Worm (Caenorhabditis elegans) whole organism, young adult: ENCODE results near the gene R09E10.6.
"Not testable (repeated sequence)": the region's sequence is repeated elsewhere in the genome, so short reads cannot be mapped to it uniquely, and the experiment has no call there.

Experiments
- B0261.1 ChIP-seq: sonication (generic microtip); optimal IDR thresholded peaks from 2 replicates; lab custom pipeline; 2016; ENCODE audit warnings: mild to moderate bottlenecking, missing genetic modification characterization, moderate library complexity, missing compliant biosample characterization
- B0336.3 ChIP-seq: fragments of 200-800 bp; sonication (Bioruptor generic); IDR thresholded peaks from 2 replicates; pipeline ENCODE4 v1.3.6; 2022; ENCODE audit warnings: missing genetic modification characterization, missing compliant biosample characterization
- C06A6.2 ChIP-seq: fragments of 200-800 bp; sonication (Bioruptor generic); conservative IDR thresholded peaks from 2 replicates; pipeline ENCODE4 v1.3.6; 2022; ENCODE audit warnings: missing genetic modification characterization, missing compliant biosample characterization
- D2030.7 ChIP-seq: fragments of 200-800 bp; sonication (Bioruptor generic); IDR thresholded peaks from 2 replicates; pipeline ENCODE4 v1.3.6; 2022; ENCODE audit warnings: missing genetic modification reagents, missing genetic modification characterization, missing compliant biosample characterization
- F33H1.4 ChIP-seq: fragments of 200-800 bp; sonication (Bioruptor generic); IDR thresholded peaks from 2 replicates; pipeline ENCODE4 v1.3.6; 2022; ENCODE audit warnings: missing genetic modification reagents, missing genetic modification characterization, missing compliant biosample characterization
- F37B4.10 ChIP-seq: fragments of 200-800 bp; sonication (Bioruptor generic); IDR thresholded peaks from 2 replicates; pipeline ENCODE4 v1.3.6; 2022; ENCODE audit warnings: missing genetic modification characterization, missing compliant biosample characterization
- K11D2.4 ChIP-seq: fragments of 200-800 bp; sonication (Bioruptor generic); IDR thresholded peaks from 2 replicates; pipeline ENCODE4 v1.3.6; 2022; ENCODE audit warnings: missing genetic modification reagents, missing genetic modification characterization, missing compliant biosample characterization
- K12H6.12 ChIP-seq: fragments of 200-800 bp; sonication (Bioruptor generic); optimal IDR thresholded peaks from 2 replicates; lab custom pipeline; 2018; ENCODE audit warnings: mild to moderate bottlenecking, missing genetic modification characterization, missing compliant biosample characterization
- Y95B8A.8 ChIP-seq: fragments of 200-800 bp; sonication (Bioruptor generic); IDR thresholded peaks from 2 replicates; pipeline ENCODE4 v1.3.6; 2022; ENCODE audit warnings: missing genetic modification reagents, missing genetic modification characterization, missing compliant biosample characterization
- aptf-3 ChIP-seq: fragments of 200-800 bp; sonication (Bioruptor generic); IDR thresholded peaks from 2 replicates; pipeline ENCODE4 v1.3.6; 2022; ENCODE audit warnings: missing genetic modification characterization, missing compliant biosample characterization
- atf-7 ChIP-seq: sonication (generic microtip); optimal IDR thresholded peaks from 2 replicates; lab custom pipeline; 2017; ENCODE audit warnings: mild to moderate bottlenecking, missing genetic modification characterization, missing compliant biosample characterization
- attf-5 ChIP-seq: fragments of 200-800 bp; sonication (Bioruptor generic); optimal IDR thresholded peaks from 2 replicates; lab custom pipeline; 2018; ENCODE audit warnings: mild to moderate bottlenecking, missing genetic modification characterization, missing compliant biosample characterization
- attf-6 ChIP-seq: fragments of 200-800 bp; sonication (Bioruptor generic); IDR thresholded peaks from 2 replicates; pipeline ENCODE4 v1.3.6; 2022; ENCODE audit warnings: missing genetic modification reagents, missing genetic modification characterization, missing compliant biosample characterization
- bed-1 ChIP-seq: fragments of 200-800 bp; sonication (Bioruptor generic); IDR thresholded peaks from 2 replicates; pipeline ENCODE4 v1.3.6; 2022; ENCODE audit warnings: missing genetic modification reagents, missing genetic modification characterization, missing compliant biosample characterization
- cebp-1 ChIP-seq, 2 experiments: fragments of 200-800 bp in 1 of 2; sonication (Bioruptor generic) in 1 of 2; sonication (generic microtip) in 1 of 2; IDR thresholded peaks in 1 of 2; optimal IDR thresholded peaks in 1 of 2; 2 replicates each; pipeline versions ENCODE4 v1.3.6 to Lab custom; 2017 to 2022; ENCODE audit warnings: missing compliant biosample characterization in 2 of 2, missing genetic modification characterization in 2 of 2, mild to moderate bottlenecking in 1 of 2, missing genetic modification reagents in 1 of 2, moderate library complexity in 1 of 2
- cebp-2 ChIP-seq: fragments of 200-800 bp; sonication (Bioruptor generic); IDR thresholded peaks from 2 replicates; pipeline ENCODE4 v1.3.6; 2022; ENCODE audit warnings: missing genetic modification characterization, missing compliant biosample characterization
- ceh-27 ChIP-seq: fragments of 200-800 bp; sonication (Bioruptor generic); optimal IDR thresholded peaks from 2 replicates; lab custom pipeline; 2018; ENCODE audit warnings: mild to moderate bottlenecking, missing genetic modification characterization, moderate library complexity, missing compliant biosample characterization
- dox-1 ChIP-seq: fragments of 200-800 bp; sonication (Bioruptor generic); IDR thresholded peaks from 2 replicates; pipeline ENCODE4 v1.3.6; 2022; ENCODE audit warnings: missing genetic modification reagents, missing genetic modification characterization, missing compliant biosample characterization
- egl-18 ChIP-seq: fragments of 200-800 bp; sonication (Bioruptor generic); IDR thresholded peaks from 2 replicates; pipeline ENCODE4 v1.3.6; 2022; ENCODE audit warnings: missing genetic modification reagents, missing genetic modification characterization, missing compliant biosample characterization
- egl-44 ChIP-seq: fragments of 200-800 bp; sonication (Bioruptor generic); IDR thresholded peaks from 2 replicates; pipeline ENCODE4 v1.3.6; 2022; ENCODE audit warnings: missing genetic modification reagents, missing genetic modification characterization, missing compliant biosample characterization
- egrh-3 ChIP-seq: fragments of 200-800 bp; sonication (Bioruptor generic); IDR thresholded peaks from 2 replicates; pipeline ENCODE4 v1.3.6; 2022; ENCODE audit warnings: missing genetic modification reagents, missing genetic modification characterization, missing compliant biosample characterization
- ekl-4 ChIP-seq: fragments of 200-800 bp; sonication (Bioruptor generic); IDR thresholded peaks from 2 replicates; pipeline ENCODE4 v1.3.6; 2022; ENCODE audit warnings: missing genetic modification reagents, missing genetic modification characterization, missing compliant biosample characterization
- him-1 ChIP-seq: sonication (generic microtip); optimal IDR thresholded peaks from 2 replicates; lab custom pipeline; 2016; ENCODE audit warnings: missing genotype, missing genetic modification reagents, missing genetic modification characterization, missing compliant biosample characterization
- hmg-1.2 ChIP-seq: fragments of 200-800 bp; sonication (Bioruptor generic); IDR thresholded peaks from 2 replicates; pipeline ENCODE4 v1.3.6; 2022; ENCODE audit warnings: missing genetic modification reagents, missing genetic modification characterization, missing compliant biosample characterization
- let-526 ChIP-seq: fragments of 200-800 bp; sonication (Bioruptor generic); IDR thresholded peaks from 2 replicates; pipeline ENCODE4 v1.3.6; 2022; ENCODE audit warnings: missing genetic modification reagents, missing genetic modification characterization, missing compliant biosample characterization
- let-607 ChIP-seq, 2 experiments: fragments of 200-800 bp in 1 of 2; sonication (Bioruptor generic) in 1 of 2; sonication (generic microtip) in 1 of 2; optimal IDR thresholded peaks; 2 replicates each; lab custom pipeline; 2016 to 2018; ENCODE audit warnings: mild to moderate bottlenecking in 2 of 2, missing compliant biosample characterization in 2 of 2, missing genetic modification characterization in 2 of 2, moderate library complexity in 2 of 2, missing genotype in 1 of 2
- lin-26 ChIP-seq: fragments of 200-800 bp; sonication (Bioruptor generic); IDR thresholded peaks from 2 replicates; pipeline ENCODE4 v1.3.6; 2022; ENCODE audit warnings: missing genetic modification reagents, missing genetic modification characterization, missing compliant biosample characterization
- lin-40 ChIP-seq: sonication (generic microtip); optimal IDR thresholded peaks from 2 replicates; lab custom pipeline; 2016; ENCODE audit warnings: missing genetic modification characterization, mild to moderate bottlenecking, missing compliant biosample characterization, missing genotype, missing genetic modification reagents
- lin-54 ChIP-seq: fragments of 200-800 bp; sonication (Bioruptor generic); optimal IDR thresholded peaks from 2 replicates; lab custom pipeline; 2018; ENCODE audit warnings: mild to moderate bottlenecking, missing genetic modification characterization, missing compliant biosample characterization
- mcd-1 ChIP-seq: fragments of 200-800 bp; sonication (Bioruptor generic); IDR thresholded peaks from 2 replicates; pipeline ENCODE4 v1.3.6; 2022; ENCODE audit warnings: missing genetic modification reagents, missing genetic modification characterization, missing compliant biosample characterization
- nfyb-1 ChIP-seq: fragments of 200-800 bp; sonication (Bioruptor generic); IDR thresholded peaks from 2 replicates; pipeline ENCODE4 v1.3.6; 2022; ENCODE audit warnings: missing genetic modification reagents, missing genetic modification characterization, missing compliant biosample characterization
- nhr-179 ChIP-seq: sonication (generic microtip); optimal IDR thresholded peaks from 2 replicates; lab custom pipeline; 2016; ENCODE audit warnings: mild to moderate bottlenecking, missing genetic modification characterization, missing compliant biosample characterization
- nhr-80 ChIP-seq: sonication (generic microtip); optimal IDR thresholded peaks from 2 replicates; lab custom pipeline; 2016; ENCODE audit warnings: missing genetic modification characterization, missing compliant biosample characterization
- rcor-1 ChIP-seq: fragments of 200-800 bp; sonication (Bioruptor generic); IDR thresholded peaks from 2 replicates; pipeline ENCODE4 v1.3.6; 2022; ENCODE audit warnings: missing genetic modification reagents, missing genetic modification characterization, missing compliant biosample characterization
- repo-1 ChIP-seq: sonication (generic microtip); optimal IDR thresholded peaks from 2 replicates; lab custom pipeline; 2017; ENCODE audit warnings: mild to moderate bottlenecking, missing genetic modification characterization, missing compliant biosample characterization
- rpc-1 ChIP-seq, 2 experiments: fragments of 150-350 bp in 1 of 2; sonication (generic microtip) in 1 of 2; optimal IDR thresholded peaks; 2 replicates each; lab custom pipeline; 2014 to 2018; ENCODE audit warnings: missing biosample characterization in 1 of 2, missing genetic modification characterization in 1 of 2, missing genetic modification reagents in 1 of 2, missing genotype in 1 of 2
- sea-2 ChIP-seq: fragments of 200-800 bp; sonication (Bioruptor generic); IDR thresholded peaks from 2 replicates; pipeline ENCODE4 v1.3.6; 2022; ENCODE audit warnings: missing genetic modification characterization, missing compliant biosample characterization
- somi-1 ChIP-seq: fragments of 200-800 bp; sonication (Bioruptor generic); optimal IDR thresholded peaks from 2 replicates; lab custom pipeline; 2018; ENCODE audit warnings: mild to moderate bottlenecking, missing genetic modification characterization, missing compliant biosample characterization
- unc-130 ChIP-seq: sonication (generic microtip); optimal IDR thresholded peaks from 2 replicates; lab custom pipeline; 2016; ENCODE audit warnings: missing genetic modification reagents, missing genetic modification characterization, missing compliant biosample characterization
- unc-62 ChIP-seq: fragments of 150-350 bp; optimal IDR thresholded peaks from 2 replicates; lab custom pipeline; 2014; ENCODE audit warnings: missing biosample characterization, missing genetic modification reagents, missing genetic modification characterization
- zfh-2 ChIP-seq: fragments of 200-800 bp; sonication (Bioruptor generic); conservative IDR thresholded peaks from 2 replicates; pipeline ENCODE4 v1.3.6; 2022; ENCODE audit warnings: missing genetic modification reagents, missing genetic modification characterization, missing compliant biosample characterization
- ztf-22 ChIP-seq: fragments of 200-800 bp; sonication (Bioruptor generic); optimal IDR thresholded peaks from 2 replicates; lab custom pipeline; 2018; ENCODE audit warnings: mild to moderate bottlenecking, missing genetic modification characterization, moderate library complexity, missing compliant biosample characterization
- ztf-28 ChIP-seq: fragments of 200-800 bp; sonication (Bioruptor generic); IDR thresholded peaks from 2 replicates; pipeline ENCODE4 v1.3.6; 2022; ENCODE audit warnings: missing genetic modification reagents, missing genetic modification characterization, missing compliant biosample characterization

The R09E10.6 gene

DNA sequence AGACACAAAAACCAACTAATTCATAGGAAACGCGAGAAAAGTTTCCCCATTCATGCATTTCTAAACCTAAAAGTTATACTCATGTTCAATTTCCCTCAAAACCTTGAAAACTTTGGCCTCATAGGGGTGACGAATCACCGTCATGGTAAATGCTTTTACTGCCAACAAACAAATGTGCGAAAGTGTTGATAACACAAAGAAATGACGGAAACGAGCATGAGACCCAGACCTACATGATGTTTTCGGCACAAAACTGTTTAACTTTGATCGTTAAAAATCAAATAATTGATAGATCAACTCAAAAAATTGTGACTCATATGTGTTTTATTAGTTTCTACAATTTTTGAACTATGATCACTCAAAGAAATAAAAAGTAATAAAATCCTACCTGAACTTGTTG is 38.0 kb upstream of the R09E10.6 start:
- TF ChIP-seq somi-1 (GFP tag; lab: Kevin White, UChicago) (no peak), attf-5 (GFP tag; lab: Kevin White, UChicago) (peak; percentile 21), let-607 (tag; optimal IDR thresholded peaks at IDR 0.05; lab: Kevin White, UChicago) (no peak), K11D2.4 (0 out of 2 replicates have a peak, but pooled peaks have one; percentile 28), atf-7 (peak; percentile 52), nhr-80 (tag; lab: Kevin White, UChicago) (peak; percentile 72), unc-62 (GFP tag; lab: Kevin White, UChicago) (peak; percentile 50), cebp-1 (GFP tag; IDR thresholded peaks at IDR 0.05; lab: Robert Waterston, UW) (no peak), cebp-1 (tag; optimal IDR thresholded peaks at IDR 0.05; lab: Kevin White, UChicago) (peak; percentile 38)

- TF ChIP-seq egl-18 (GFP tag; lab: Robert Waterston, UW), result no peak
- peak; percentile 53; the same call in 1 of the 2 replicates for TF ChIP-seq dox-1 (GFP tag; lab: Robert Waterston, UW)
- peak; percentile 64; the same call in 1 of the 2 replicates for TF ChIP-seq egrh-3
- no peak for TF ChIP-seq nfyb-1 (GFP tag; lab: Robert Waterston, UW)
- no peak for TF ChIP-seq F37B4.10 (GFP tag; lab: Robert Waterston, UW)
- no peak for TF ChIP-seq unc-130 (GFP tag; lab: Kevin White, UChicago)
- 0 out of 2 replicates have a peak, but pooled peaks have one; percentile 31 for TF ChIP-seq let-526 (GFP tag; lab: Robert Waterston, UW)
- TF ChIP-seq repo-1 (tag; lab: Kevin White, UChicago), result no peak
- TF ChIP-seq ceh-27, result peak; percentile 36
- peak; percentile 12 for TF ChIP-seq lin-54
- TF ChIP-seq C06A6.2 (GFP tag; lab: Robert Waterston, UW), result no peak
- TF ChIP-seq cebp-1 (GFP tag; IDR thresholded peaks at IDR 0.05; lab: Robert Waterston, UW), result no peak
- TF ChIP-seq cebp-1 (tag; optimal IDR thresholded peaks at IDR 0.05; lab: Kevin White, UChicago), result peak; percentile 57
- peak; percentile 5 for TF ChIP-seq K12H6.12 (tag; lab: Kevin White, UChicago)
- TF ChIP-seq atf-7, result peak; percentile 42
- TF ChIP-seq him-1 (tag; lab: Kevin White, UChicago), result no peak
- no peak for TF ChIP-seq let-607 (tag; optimal IDR thresholded peaks at IDR 0.05; lab: Kevin White, UChicago)
- peak; percentile 15 for TF ChIP-seq ztf-22 (GFP tag; lab: Kevin White, UChicago)
- TF ChIP-seq nhr-179, result no peak
- peak; percentile 28; the same call in 1 of the 2 replicates for TF ChIP-seq B0336.3
- TF ChIP-seq zfh-2 (GFP tag; lab: Robert Waterston, UW), result peak; percentile 95
- peak; percentile 75 for TF ChIP-seq nhr-80 (tag; lab: Kevin White, UChicago)
- TF ChIP-seq lin-40 (tag; lab: Kevin White, UChicago), result peak; percentile 12
Measured at ce11 chrIV:10330962-10331361, 37.0 kb upstream of the R09E10.6 start.

DNA sequence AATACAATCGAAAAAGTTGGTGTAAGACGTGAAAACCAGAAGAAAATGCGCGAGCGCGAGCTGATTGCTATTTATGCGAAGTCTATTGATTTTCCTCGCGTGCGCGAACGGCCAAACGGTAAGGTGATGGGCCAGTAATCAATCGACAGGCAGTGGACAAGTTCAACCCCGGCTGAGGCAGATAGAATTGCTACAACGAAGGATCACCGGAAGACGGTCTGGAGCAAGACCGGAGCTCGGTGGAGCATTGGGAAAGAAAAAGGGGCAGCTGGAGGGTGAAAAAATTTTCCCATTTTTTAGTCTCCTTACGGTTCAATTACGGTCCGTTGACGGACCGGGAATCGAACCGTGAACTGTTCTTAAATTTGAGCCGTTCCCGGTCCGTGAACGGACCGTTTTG is 29.4 kb upstream of the R09E10.6 start:
- TF ChIP-seq cebp-2 (0 out of 2 replicates have a peak, but pooled peaks have one; percentile 66), lin-26 (GFP tag; lab: Robert Waterston, UW) (peak; percentile 91), egl-44 (GFP tag; lab: Robert Waterston, UW) (peak; percentile 64; the same call in 1 of the 2 replicates), hmg-1.2 (GFP tag; lab: Robert Waterston, UW) (peak; percentile 46), cebp-1 (GFP tag; IDR thresholded peaks at IDR 0.05; lab: Robert Waterston, UW) (0 out of 2 replicates have a peak, but pooled peaks have one; percentile 19), mcd-1 (GFP tag; lab: Robert Waterston, UW) (peak; percentile 58), rcor-1 (peak; percentile 45), bed-1 (GFP tag; lab: Robert Waterston, UW) (0 out of 2 replicates have a peak, but pooled peaks have one; percentile 28), D2030.7 (peak; percentile 61), B0261.1 (tag; lab: Kevin White, UChicago) (peak; percentile 9), nfyb-1 (GFP tag; lab: Robert Waterston, UW) (peak; percentile 73; the same call in 1 of the 2 replicates), sea-2 (GFP tag; lab: Robert Waterston, UW) (peak; percentile 76; the same call in 1 of the 2 replicates), ztf-28 (GFP tag; lab: Robert Waterston, UW) (0 out of 2 replicates have a peak, but pooled peaks have one; percentile 67), dox-1 (GFP tag; lab: Robert Waterston, UW) (peak; percentile 65), egrh-3 (peak; percentile 35; the same call in 1 of the 2 replicates), rpc-1 (tag; optimal IDR thresholded peaks at IDR 0.05; lab: Kevin White, UChicago) (peak; percentile 49), attf-6 (0 out of 2 replicates have a peak, but pooled peaks have one; percentile 27), F37B4.10 (GFP tag; lab: Robert Waterston, UW) (0 out of 2 replicates have a peak, but pooled peaks have one; percentile 21), aptf-3 (GFP tag; lab: Robert Waterston, UW) (peak; percentile 77; the same call in 1 of the 2 replicates), F33H1.4 (0 out of 2 replicates have a peak, but pooled peaks have one; percentile 19), Y95B8A.8 (0 out of 2 replicates have a peak, but pooled peaks have one; percentile 14), ekl-4 (peak; percentile 42)
- TF ChIP-seq cebp-1 (tag; optimal IDR thresholded peaks at IDR 0.05; lab: Kevin White, UChicago); rpc-1 (optimal IDR thresholded peaks at IDR 0.05; lab: Kevin White, UChicago): not testable (repeated sequence)
- TF ChIP-seq, all 124 proteins: peak for 22; not testable (repeated sequence) for 102
